Fruit fly (Drosophila melanogaster): ENCODE measurements around the gene Sytbeta.

DNA sequence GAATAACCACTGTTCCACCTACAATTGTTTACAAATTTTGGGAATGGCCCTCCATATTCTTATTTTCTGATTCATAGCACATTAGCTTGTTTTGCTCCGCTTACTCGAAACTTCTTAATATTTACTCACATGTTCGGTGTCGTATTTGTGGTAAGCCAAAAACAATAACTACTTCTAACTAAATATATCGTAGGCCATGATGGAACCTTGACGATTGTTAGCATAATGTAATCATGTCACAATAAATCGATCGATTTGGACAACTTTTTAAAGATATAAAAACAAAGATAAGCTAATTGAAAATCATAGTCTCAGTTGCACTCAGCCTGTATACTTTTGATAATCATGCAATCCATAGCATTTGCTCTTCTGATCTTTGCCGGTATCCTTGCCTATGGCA, 10.3 kb downstream of the Sytbeta start, which contains the start of gene EAChm:
- TF ChIP-seq Rel (GFP tag; optimal IDR thresholded peaks at IDR 0.05) = no peak
- TF ChIP-seq Rel (tag; optimal IDR thresholded peaks at IDR 0.05) = no peak
- no peak for TF ChIP-seq OdsH (GFP tag; optimal IDR thresholded peaks at IDR 0.05)
- no peak for TF ChIP-seq tai (GFP tag; optimal IDR thresholded peaks at IDR 0.05)
- no peak for TF ChIP-seq dmrt93B (GFP tag; optimal IDR thresholded peaks at IDR 0.05)

All from whole organism, wandering third instar larva.